Worm (Caenorhabditis elegans) whole organism, L4 larva: ENCODE results near the gene acy-4.

Source experiments
- F49E8.2 ChIP-seq: sonication (generic microtip); optimal IDR thresholded peaks from 2 replicates; lab custom pipeline; 2016; ENCODE audit warnings: missing compliant biosample characterization, mild to moderate bottlenecking, missing genetic modification characterization, borderline replicate concordance
- gei-8 ChIP-seq: fragments of 200-800 bp; sonication (Bioruptor generic); optimal IDR thresholded peaks from 2 replicates; lab custom pipeline; 2018; ENCODE audit warnings: mild to moderate bottlenecking, missing genetic modification characterization, missing compliant biosample characterization
- lin-15B ChIP-seq: fragments of 150-350 bp; sonication (generic microtip); optimal IDR thresholded peaks from 3 replicates; lab custom pipeline; 2014; ENCODE audit warnings: missing biosample characterization, missing genetic modification characterization
- mes-2 ChIP-seq: sonication (generic microtip); optimal IDR thresholded peaks from 2 replicates; lab custom pipeline; 2016; ENCODE audit warnings: missing genotype, mild to moderate bottlenecking, missing genetic modification characterization, missing compliant biosample characterization; ENCODE audit not compliant: poor library complexity, severe bottlenecking
- set-16 ChIP-seq: fragments of 200-800 bp; sonication (Bioruptor generic); IDR thresholded peaks from 2 replicates; pipeline ENCODE4 v1.3.6; 2022; ENCODE audit warnings: missing genetic modification reagents, missing genetic modification characterization, missing compliant biosample characterization
- unc-130 ChIP-seq: sonication (generic microtip); optimal IDR thresholded peaks from 2 replicates; lab custom pipeline; 2016; ENCODE audit warnings: missing genetic modification reagents, missing genetic modification characterization, missing compliant biosample characterization
- zag-1 ChIP-seq: fragments of 150-350 bp; optimal IDR thresholded peaks from 2 replicates; lab custom pipeline; 2014; ENCODE audit warnings: missing biosample characterization, missing genetic modification characterization
- zfp-2 ChIP-seq: sonication (generic microtip); optimal IDR thresholded peaks from 2 replicates; lab custom pipeline; 2016; ENCODE audit warnings: mild to moderate bottlenecking, missing genetic modification characterization, missing compliant biosample characterization

DNA sequence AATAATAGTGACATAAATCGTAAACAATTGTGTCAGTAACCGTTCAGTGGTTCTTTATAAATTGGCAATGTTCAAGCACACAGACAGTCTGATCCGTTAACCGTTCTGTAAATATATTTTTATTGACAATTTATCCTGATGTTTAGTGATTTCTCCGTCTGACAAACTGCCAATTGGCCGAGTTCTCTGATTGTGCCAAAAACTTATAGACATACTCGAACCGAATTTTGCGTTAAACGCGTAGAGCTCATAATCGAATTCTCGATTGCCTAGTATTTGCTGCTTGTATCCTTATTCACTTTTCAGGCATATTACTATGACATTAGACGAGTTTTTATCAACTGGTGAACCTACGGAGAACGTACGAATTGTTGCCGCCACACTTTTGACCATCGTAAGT, 13.5 kb upstream of the acy-4 start, which contains the start of gene srx-117:
- TF ChIP-seq zfp-2 (tag; lab: Kevin White, UChicago) (no peak), set-16 (GFP tag; lab: Robert Waterston, UW) (no peak), unc-130 (GFP tag; lab: Kevin White, UChicago) (no peak), mes-2 (tag; lab: Kevin White, UChicago) (no peak), F49E8.2 (no peak), lin-15B (tag; lab: Kevin White, UChicago) (no peak), gei-8 (no peak), zag-1 (no peak)
